Fruit fly (Drosophila melanogaster): ENCODE results near the gene Eip74EF.

DNA sequence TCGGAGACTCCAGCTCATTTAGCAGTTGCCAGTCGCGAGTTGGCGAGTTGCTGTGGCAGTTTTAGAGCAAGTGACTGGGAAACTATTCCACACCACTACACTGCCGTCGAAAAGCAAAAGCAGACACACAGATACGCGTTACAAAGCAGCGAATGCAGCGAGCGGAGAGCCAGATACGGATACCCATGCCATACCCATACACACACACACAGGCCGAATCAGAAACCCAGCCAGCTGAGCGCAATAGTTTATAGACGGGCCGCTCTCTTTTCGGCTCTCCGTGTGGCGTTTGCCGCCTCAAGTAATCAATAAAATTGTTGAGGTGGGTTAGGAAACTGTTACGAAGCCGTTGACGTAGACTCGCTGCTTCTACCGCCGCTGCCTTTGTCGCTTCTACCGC, 45.3 kb downstream of the Eip74EF start:
- TF ChIP-seq CG10669 (GFP tag; optimal IDR thresholded peaks at IDR 0.05) (no peak), CG34406 (GFP tag; optimal IDR thresholded peaks at IDR 0.05) (no peak), net (GFP tag; optimal IDR thresholded peaks at IDR 0.05) (no peak), CG4318 (GFP tag; optimal IDR thresholded peaks at IDR 0.05) (no peak), CG6854 (GFP tag; optimal IDR thresholded peaks at IDR 0.05) (no peak), CG11902 (GFP tag; optimal IDR thresholded peaks at IDR 0.05) (no peak), fd59A (GFP tag; optimal IDR thresholded peaks at IDR 0.05) (no peak), svp (GFP tag) (no peak), Sox102F (GFP tag; optimal IDR thresholded peaks at IDR 0.05) (no peak), CG10631 (GFP tag; optimal IDR thresholded peaks at IDR 0.05) (no peak), Lpt (GFP tag; optimal IDR thresholded peaks at IDR 0.05) (peak; percentile 48), Blimp-1 (GFP tag; optimal IDR thresholded peaks at IDR 0.05) (no peak)

Data from whole organism, prepupa.